Worm (Caenorhabditis elegans) whole organism, L4 larva: Measurements from ENCODE around the gene F26F4.6.

Experiments used
- F44E2.7 ChIP-seq: fragments of 200-800 bp; sonication (Bioruptor generic); IDR thresholded peaks from 2 replicates; pipeline ENCODE4 v2.1.2; 2022; ENCODE audit warnings: missing genetic modification characterization, missing compliant biosample characterization
- R02D3.7 ChIP-seq: fragments of 150-350 bp; sonication (generic microtip); optimal IDR thresholded peaks from 3 replicates; lab custom pipeline; 2014; ENCODE audit warnings: missing biosample characterization, missing genetic modification characterization
- T20F7.1 ChIP-seq: fragments of 200-800 bp; sonication (Bioruptor generic); optimal IDR thresholded peaks from 2 replicates; lab custom pipeline; 2018; ENCODE audit warnings: mild to moderate bottlenecking, missing genetic modification characterization, missing compliant biosample characterization
- Y48G9A.11 ChIP-seq: fragments of 200-800 bp; sonication (Bioruptor generic); IDR thresholded peaks from 2 replicates; pipeline ENCODE4 v1.3.6; 2022; ENCODE audit warnings: missing genetic modification reagents, missing genetic modification characterization, missing compliant biosample characterization
- ZK546.5 ChIP-seq, 2 experiments: sonication (generic microtip); optimal IDR thresholded peaks; 2 replicates each; lab custom pipeline; 2017; ENCODE audit warnings: missing biosample characterization in 2 of 2, missing genetic modification characterization in 2 of 2
- aha-1 ChIP-seq: fragments of 150-350 bp; peaks from one replicate; lab custom pipeline; 2014; ENCODE audit warnings: missing biosample characterization, missing genetic modification characterization
- ceh-28 ChIP-seq: fragments of 150-350 bp; optimal IDR thresholded peaks from 2 replicates; lab custom pipeline; 2014; ENCODE audit warnings: missing biosample characterization, missing genetic modification reagents, missing genetic modification characterization
- ceh-32 ChIP-seq: sonication (generic microtip); optimal IDR thresholded peaks from 2 replicates; lab custom pipeline; 2016; ENCODE audit warnings: mild to moderate bottlenecking, missing genetic modification characterization, missing compliant biosample characterization; ENCODE audit not compliant: poor library complexity
- ceh-62 ChIP-seq: sonication (generic microtip); optimal IDR thresholded peaks from 2 replicates; lab custom pipeline; 2017; ENCODE audit warnings: missing biosample characterization, missing genetic modification characterization
- daf-16 ChIP-seq, 3 experiments: sonication (generic microtip); optimal IDR thresholded peaks; 2 replicates each; lab custom pipeline; 2016 to 2017; ENCODE audit warnings: missing genetic modification characterization in 3 of 3, missing genetic modification reagents in 3 of 3, mild to moderate bottlenecking in 2 of 3, missing compliant biosample characterization in 2 of 3, missing biosample characterization in 1 of 3, moderate library complexity in 1 of 3
- daf-19 ChIP-seq: fragments of 200-800 bp; sonication (Bioruptor generic); conservative IDR thresholded peaks from 2 replicates; pipeline ENCODE4 v1.3.6; 2022; ENCODE audit warnings: missing genetic modification characterization, missing compliant biosample characterization
- dmd-6 ChIP-seq: fragments of 200-800 bp; sonication (Bioruptor generic); IDR thresholded peaks from 2 replicates; pipeline ENCODE4 v1.3.6; 2022; ENCODE audit warnings: missing genetic modification reagents, missing genetic modification characterization, missing compliant biosample characterization
- dpl-1 ChIP-seq: fragments of 150-350 bp; optimal IDR thresholded peaks from 2 replicates; lab custom pipeline; 2014; ENCODE audit warnings: missing biosample characterization, missing genetic modification reagents, missing genetic modification characterization
- dve-1 ChIP-seq: sonication (generic microtip); optimal IDR thresholded peaks from 2 replicates; lab custom pipeline; 2017; ENCODE audit warnings: antibody characterized with exemption, mild to moderate bottlenecking, missing genetic modification characterization, missing compliant biosample characterization; ENCODE audit not compliant: insufficient read depth
- egl-27 ChIP-seq: sonication (generic microtip); optimal IDR thresholded peaks from 3 replicates; lab custom pipeline; 2017; ENCODE audit warnings: missing biosample characterization, missing genetic modification reagents, missing genetic modification characterization
- hif-1 ChIP-seq, 2 experiments: sonication (generic microtip); optimal IDR thresholded peaks; 2 replicates each; lab custom pipeline; 2016 to 2017; ENCODE audit warnings: missing compliant biosample characterization in 2 of 2, missing genetic modification characterization in 2 of 2, missing genetic modification reagents in 2 of 2, missing genotype in 2 of 2, mild to moderate bottlenecking in 1 of 2
- hlh-30 ChIP-seq: sonication (generic microtip); optimal IDR thresholded peaks from 2 replicates; lab custom pipeline; 2017; ENCODE audit warnings: antibody characterized with exemption, mild to moderate bottlenecking, missing genetic modification characterization, missing compliant biosample characterization; ENCODE audit not compliant: insufficient read depth
- hmg-1.1 ChIP-seq: fragments of 200-800 bp; sonication (Bioruptor generic); IDR thresholded peaks from 2 replicates; pipeline ENCODE4 v1.3.6; 2022; ENCODE audit warnings: missing genetic modification reagents, missing genetic modification characterization, missing compliant biosample characterization
- jun-1 ChIP-seq: fragments of 150-350 bp; optimal IDR thresholded peaks from 2 replicates; lab custom pipeline; 2014; ENCODE audit warnings: missing biosample characterization, missing genetic modification reagents, missing genetic modification characterization
- lin-15B ChIP-seq: fragments of 150-350 bp; sonication (generic microtip); optimal IDR thresholded peaks from 3 replicates; lab custom pipeline; 2014; ENCODE audit warnings: missing biosample characterization, missing genetic modification characterization
- lin-29 ChIP-seq: fragments of 200-800 bp; sonication (Bioruptor generic); IDR thresholded peaks from 2 replicates; pipeline ENCODE4 v1.3.6; 2022; ENCODE audit warnings: missing genetic modification reagents, missing genetic modification characterization, missing compliant biosample characterization
- lin-38 ChIP-seq: fragments of 200-800 bp; sonication (Bioruptor generic); IDR thresholded peaks from 2 replicates; pipeline ENCODE4 v1.3.6; 2022; ENCODE audit warnings: missing genetic modification reagents, missing genetic modification characterization, missing compliant biosample characterization
- lsy-2 ChIP-seq, 2 experiments: fragments of 150-350 bp in 1 of 2; sonication (generic microtip) in 1 of 2; optimal IDR thresholded peaks; 2 replicates each; lab custom pipeline; 2014 to 2017; ENCODE audit warnings: missing biosample characterization in 2 of 2, missing genetic modification characterization in 2 of 2
- mdt-29 ChIP-seq: fragments of 200-800 bp; sonication (Bioruptor generic); IDR thresholded peaks from 2 replicates; pipeline ENCODE4 v1.3.6; 2022; ENCODE audit warnings: missing genetic modification reagents, missing genetic modification characterization, missing compliant biosample characterization
- mep-1 ChIP-seq: fragments of 150-350 bp; sonication (generic microtip); optimal IDR thresholded peaks from 3 replicates; lab custom pipeline; 2014; ENCODE audit warnings: missing biosample characterization, missing genetic modification characterization
- mes-2 ChIP-seq: sonication (generic microtip); optimal IDR thresholded peaks from 2 replicates; lab custom pipeline; 2016; ENCODE audit warnings: missing genotype, mild to moderate bottlenecking, missing genetic modification characterization, missing compliant biosample characterization; ENCODE audit not compliant: poor library complexity, severe bottlenecking
- nhr-102 ChIP-seq: sonication (generic microtip); optimal IDR thresholded peaks from 2 replicates; lab custom pipeline; 2016; ENCODE audit warnings: mild to moderate bottlenecking, missing genetic modification characterization, moderate library complexity, missing compliant biosample characterization
- nhr-25 ChIP-seq: sonication (generic microtip); optimal IDR thresholded peaks from 2 replicates; lab custom pipeline; 2017; ENCODE audit warnings: missing genetic modification characterization, mild to moderate bottlenecking, missing compliant biosample characterization, antibody characterized with exemption, moderate library complexity, borderline replicate concordance; ENCODE audit not compliant: insufficient read depth
- nhr-28 ChIP-seq: fragments of 150-350 bp; optimal IDR thresholded peaks from 2 replicates; lab custom pipeline; 2014; ENCODE audit warnings: missing biosample characterization, missing genetic modification characterization
- nhr-42 ChIP-seq: fragments of 200-800 bp; sonication (Bioruptor generic); IDR thresholded peaks from 2 replicates; pipeline ENCODE4 v1.3.6; 2022; ENCODE audit warnings: missing genetic modification characterization, missing compliant biosample characterization
- nhr-48 ChIP-seq: sonication (generic microtip); optimal IDR thresholded peaks from 2 replicates; lab custom pipeline; 2016; ENCODE audit warnings: mild to moderate bottlenecking, missing genetic modification characterization, missing compliant biosample characterization
- nhr-76 ChIP-seq: fragments of 150-350 bp; optimal IDR thresholded peaks from 2 replicates; lab custom pipeline; 2014; ENCODE audit warnings: missing biosample characterization, missing genetic modification characterization
- pha-4 ChIP-seq, 2 experiments: fragments of 150-350 bp in 1 of 2; fragments of 200-800 bp in 1 of 2; sonication (Bioruptor generic) in 1 of 2; IDR thresholded peaks in 1 of 2; optimal IDR thresholded peaks in 1 of 2; 2 replicates each; pipeline versions ENCODE4 v1.3.6 to Lab custom; 2014 to 2022; ENCODE audit warnings: missing genetic modification characterization in 2 of 2, missing genetic modification reagents in 2 of 2, missing biosample characterization in 1 of 2, missing compliant biosample characterization in 1 of 2
- spr-1 ChIP-seq: sonication (generic microtip); optimal IDR thresholded peaks from 2 replicates; lab custom pipeline; 2016; ENCODE audit warnings: mild to moderate bottlenecking, missing genetic modification characterization, missing compliant biosample characterization
- spr-3 ChIP-seq: fragments of 200-800 bp; sonication (Bioruptor generic); optimal IDR thresholded peaks from 2 replicates; lab custom pipeline; 2018; ENCODE audit warnings: mild to moderate bottlenecking, missing genetic modification characterization, missing compliant biosample characterization
- unc-62 ChIP-seq, 3 experiments: fragments of 150-350 bp in 1 of 3; sonication (generic microtip); optimal IDR thresholded peaks in 2 of 3; peaks in 1 of 3; 1 replicate in 1 of 3; 2 replicates in 2 of 3; lab custom pipeline; 2014 to 2017; ENCODE audit warnings: missing biosample characterization in 3 of 3, missing genetic modification characterization in 3 of 3, missing genetic modification reagents in 3 of 3, missing genotype in 1 of 3
- zag-1 ChIP-seq: fragments of 150-350 bp; optimal IDR thresholded peaks from 2 replicates; lab custom pipeline; 2014; ENCODE audit warnings: missing biosample characterization, missing genetic modification characterization
- zfp-3 ChIP-seq: fragments of 200-800 bp; sonication (Bioruptor generic); conservative IDR thresholded peaks from 2 replicates; pipeline ENCODE4 v1.3.6; 2022; ENCODE audit warnings: missing genetic modification reagents, missing genetic modification characterization, missing compliant biosample characterization
- zip-2 ChIP-seq: fragments of 150-350 bp; optimal IDR thresholded peaks from 2 replicates; lab custom pipeline; 2014; ENCODE audit warnings: missing biosample characterization, missing genetic modification characterization
- ztf-11 ChIP-seq: fragments of 150-350 bp; optimal IDR thresholded peaks from 2 replicates; lab custom pipeline; 2014; ENCODE audit warnings: missing biosample characterization, missing genetic modification characterization
- ztf-7 ChIP-seq: fragments of 150-350 bp; optimal IDR thresholded peaks from 2 replicates; lab custom pipeline; 2014; ENCODE audit warnings: missing biosample characterization, missing genetic modification characterization

The F26F4.6 gene

ce11 chrIII:4893540-4893939 is at the start of gene F26F4.6:
Gene F26F4.6 (minus strand): TSS chrIII:4893640.
- no peak for TF ChIP-seq ztf-11 (tag; lab: Kevin White, UChicago)

ce11 chrIII:4939267-4939666 is 45.8 kb upstream of the F26F4.6 start, which contains the start of gene rpb-2:
Gene rpb-2 (plus strand): TSS chrIII:4939567.
- TF ChIP-seq spr-1 (tag; lab: Kevin White, UChicago) (no peak), pha-4 (GFP tag; IDR thresholded peaks at IDR 0.05; lab: Robert Waterston, UW) (no peak), pha-4 (tag; optimal IDR thresholded peaks at IDR 0.05; lab: Kevin White, UChicago) (no peak), T20F7.1 (GFP tag; lab: Kevin White, UChicago) (no peak), mdt-29 (no peak), ceh-62 (no peak), hmg-1.1 (no peak), spr-3 (no peak), hlh-30 (no peak), nhr-102 (tag; lab: Kevin White, UChicago) (no peak), nhr-76 (no peak), nhr-25 (no peak)

ce11 chrIII:4937022-4937421 is 43.6 kb upstream of the F26F4.6 start, which contains the start of gene fsn-1:
Gene fsn-1 (plus strand): TSS chrIII:4937322.
- TF ChIP-seq ceh-28 (tag; lab: Kevin White, UChicago) (no peak), ztf-7 (tag; lab: Kevin White, UChicago) (no peak), lin-29 (no peak), lsy-2 (tag; optimal IDR thresholded peaks at IDR 0.05; lab: Kevin White, UChicago) (no peak), aha-1 (tag; lab: Kevin White, UChicago) (peak; percentile 72)

- no peak for TF ChIP-seq spr-3
- TF ChIP-seq nhr-25 = no peak
- no peak for TF ChIP-seq daf-19 (GFP tag; lab: Robert Waterston, UW)
- TF ChIP-seq F44E2.7 (GFP tag; lab: Robert Waterston, UW) = no peak
- TF ChIP-seq mes-2 (tag; lab: Kevin White, UChicago) = peak; percentile 59
- no peak for TF ChIP-seq daf-16 (GFP tag; optimal IDR thresholded peaks at IDR 0.05; lab: Kevin White, UChicago)
- no peak for TF ChIP-seq daf-16 (tag; optimal IDR thresholded peaks at IDR 0.05; lab: Kevin White, UChicago)
- no peak for TF ChIP-seq dve-1 (tag; lab: Kevin White, UChicago)
- TF ChIP-seq nhr-42 (GFP tag; lab: Robert Waterston, UW) = no peak
- no peak for TF ChIP-seq egl-27 (tag; lab: Kevin White, UChicago)
- peak; percentile 60; the same call in 1 of the 2 replicates for TF ChIP-seq Y48G9A.11 (GFP tag; lab: Robert Waterston, UW)
- TF ChIP-seq dmd-6 = no peak
- no peak for TF ChIP-seq nhr-28 (tag; lab: Kevin White, UChicago)
- TF ChIP-seq lin-38 (GFP tag; lab: Robert Waterston, UW) = no peak
- no peak for TF ChIP-seq ceh-28 (tag; lab: Kevin White, UChicago)
- no peak for TF ChIP-seq zag-1 (tag; lab: Kevin White, UChicago)
- no peak for TF ChIP-seq mep-1
- TF ChIP-seq R02D3.7 (tag; lab: Kevin White, UChicago) = no peak
- no peak for TF ChIP-seq ceh-32
- peak in 1 of 2 experiments; percentile 28 for TF ChIP-seq unc-62 (GFP tag; optimal IDR thresholded peaks at IDR 0.05 in 1 of 2; lab: Kevin White, UChicago)
- no peak for TF ChIP-seq unc-62 (tag; optimal IDR thresholded peaks at IDR 0.05; lab: Kevin White, UChicago)
- peak; percentile 93 for TF ChIP-seq T20F7.1 (GFP tag; lab: Kevin White, UChicago)
- peak; percentile 40 for TF ChIP-seq dpl-1 (GFP tag; lab: Kevin White, UChicago)
- TF ChIP-seq nhr-48 = no peak
- no peak for TF ChIP-seq zfp-3 (GFP tag; lab: Robert Waterston, UW)
- no peak for TF ChIP-seq ztf-11 (tag; lab: Kevin White, UChicago)
- no peak for TF ChIP-seq lin-29
- TF ChIP-seq pha-4 (GFP tag; IDR thresholded peaks at IDR 0.05; lab: Robert Waterston, UW) = no peak
- no peak for TF ChIP-seq pha-4 (tag; optimal IDR thresholded peaks at IDR 0.05; lab: Kevin White, UChicago)
- TF ChIP-seq hif-1 (tag; optimal IDR thresholded peaks at IDR 0.05; lab: Kevin White, UChicago) = no peak
- TF ChIP-seq jun-1 (tag; lab: Kevin White, UChicago) = no peak
- no peak for TF ChIP-seq zip-2 (tag; lab: Kevin White, UChicago)
- TF ChIP-seq ZK546.5 (tag; optimal IDR thresholded peaks at IDR 0.05; lab: Kevin White, UChicago) = no peak
- peak; percentile 73 for TF ChIP-seq aha-1 (tag; lab: Kevin White, UChicago)
- no peak for TF ChIP-seq lin-15B
Observed at ce11 chrIII:4934896-4935628, 41.6 kb upstream of the F26F4.6 start, which contains the start of gene mrps-18C. Gene mrps-18C (plus strand): TSS chrIII:4935578.
